Worm (Caenorhabditis elegans) whole organism, young adult: ENCODE results near the gene ZK355.3.

Experiments used
- B0019.2 ChIP-seq: fragments of 200-800 bp; sonication (Bioruptor generic); conservative IDR thresholded peaks from 2 replicates; pipeline ENCODE4 v1.3.6; 2022; ENCODE audit warnings: missing genetic modification reagents, missing genetic modification characterization, missing compliant biosample characterization
- B0035.1 ChIP-seq: sonication (generic microtip); optimal IDR thresholded peaks from 2 replicates; lab custom pipeline; 2016; ENCODE audit warnings: missing genetic modification characterization, mild to moderate bottlenecking, missing compliant biosample characterization, missing genotype, missing genetic modification reagents
- F22D6.2 ChIP-seq: sonication (generic microtip); optimal IDR thresholded peaks from 2 replicates; lab custom pipeline; 2016; ENCODE audit warnings: mild to moderate bottlenecking, missing genetic modification characterization, missing compliant biosample characterization
- F33H1.4 ChIP-seq: fragments of 200-800 bp; sonication (Bioruptor generic); IDR thresholded peaks from 2 replicates; pipeline ENCODE4 v1.3.6; 2022; ENCODE audit warnings: missing genetic modification reagents, missing genetic modification characterization, missing compliant biosample characterization
- F37B4.10 ChIP-seq: fragments of 200-800 bp; sonication (Bioruptor generic); IDR thresholded peaks from 2 replicates; pipeline ENCODE4 v1.3.6; 2022; ENCODE audit warnings: missing genetic modification characterization, missing compliant biosample characterization
- F57C9.4 ChIP-seq: sonication (generic microtip); optimal IDR thresholded peaks from 2 replicates; lab custom pipeline; 2017; ENCODE audit warnings: mild to moderate bottlenecking, missing genetic modification characterization, missing compliant biosample characterization
- K11D2.4 ChIP-seq: fragments of 200-800 bp; sonication (Bioruptor generic); IDR thresholded peaks from 2 replicates; pipeline ENCODE4 v1.3.6; 2022; ENCODE audit warnings: missing genetic modification reagents, missing genetic modification characterization, missing compliant biosample characterization
- K12H6.12 ChIP-seq: fragments of 200-800 bp; sonication (Bioruptor generic); optimal IDR thresholded peaks from 2 replicates; lab custom pipeline; 2018; ENCODE audit warnings: mild to moderate bottlenecking, missing genetic modification characterization, missing compliant biosample characterization
- T07F8.4 ChIP-seq: sonication (generic microtip); optimal IDR thresholded peaks from 2 replicates; lab custom pipeline; 2016; ENCODE audit warnings: mild to moderate bottlenecking, missing genetic modification characterization, moderate library complexity, missing compliant biosample characterization
- T26A5.8 ChIP-seq: sonication (generic microtip); optimal IDR thresholded peaks from 2 replicates; lab custom pipeline; 2016; ENCODE audit warnings: missing genetic modification characterization, missing compliant biosample characterization
- Y67H2A.10 ChIP-seq: fragments of 200-800 bp; sonication (Bioruptor generic); conservative IDR thresholded peaks from 2 replicates; pipeline ENCODE4 v1.3.6; 2022; ENCODE audit warnings: missing genetic modification reagents, missing genetic modification characterization, missing compliant biosample characterization
- Y95B8A.8 ChIP-seq: fragments of 200-800 bp; sonication (Bioruptor generic); IDR thresholded peaks from 2 replicates; pipeline ENCODE4 v1.3.6; 2022; ENCODE audit warnings: missing genetic modification reagents, missing genetic modification characterization, missing compliant biosample characterization
- ZK185.1 ChIP-seq: sonication (generic microtip); optimal IDR thresholded peaks from 2 replicates; lab custom pipeline; 2016; ENCODE audit warnings: mild to moderate bottlenecking, missing genetic modification characterization, missing compliant biosample characterization; ENCODE audit not compliant: poor library complexity, severe bottlenecking
- ama-1 ChIP-seq, 3 experiments: fragments of 150-350 bp in 1 of 3; sonication (generic microtip) in 2 of 3; optimal IDR thresholded peaks; 2 replicates each; lab custom pipeline; 2014 to 2018; ENCODE audit warnings: missing biosample characterization in 2 of 3, missing genetic modification characterization in 2 of 3, missing genetic modification reagents in 2 of 3
- atf-7 ChIP-seq: sonication (generic microtip); optimal IDR thresholded peaks from 2 replicates; lab custom pipeline; 2017; ENCODE audit warnings: mild to moderate bottlenecking, missing genetic modification characterization, missing compliant biosample characterization
- attf-3 ChIP-seq: fragments of 200-800 bp; sonication (Bioruptor generic); conservative IDR thresholded peaks from 2 replicates; pipeline ENCODE4 v1.3.6; 2022; ENCODE audit warnings: missing genetic modification reagents, missing genetic modification characterization, missing compliant biosample characterization
- bed-2 ChIP-seq: fragments of 200-800 bp; sonication (Bioruptor generic); IDR thresholded peaks from 2 replicates; pipeline ENCODE4 v1.3.6; 2022; ENCODE audit warnings: missing genetic modification reagents, missing genetic modification characterization, missing compliant biosample characterization
- cebp-1 ChIP-seq, 2 experiments: fragments of 200-800 bp in 1 of 2; sonication (Bioruptor generic) in 1 of 2; sonication (generic microtip) in 1 of 2; IDR thresholded peaks in 1 of 2; optimal IDR thresholded peaks in 1 of 2; 2 replicates each; pipeline versions ENCODE4 v1.3.6 to Lab custom; 2017 to 2022; ENCODE audit warnings: missing compliant biosample characterization in 2 of 2, missing genetic modification characterization in 2 of 2, mild to moderate bottlenecking in 1 of 2, missing genetic modification reagents in 1 of 2, moderate library complexity in 1 of 2
- ceh-27 ChIP-seq: fragments of 200-800 bp; sonication (Bioruptor generic); optimal IDR thresholded peaks from 2 replicates; lab custom pipeline; 2018; ENCODE audit warnings: mild to moderate bottlenecking, missing genetic modification characterization, moderate library complexity, missing compliant biosample characterization
- ceh-91 ChIP-seq: fragments of 200-800 bp; sonication (Bioruptor generic); IDR thresholded peaks from 2 replicates; pipeline ENCODE4 v1.3.6; 2022; ENCODE audit warnings: missing genetic modification reagents, missing genetic modification characterization, missing compliant biosample characterization
- dpff-1 ChIP-seq: sonication (generic microtip); optimal IDR thresholded peaks from 2 replicates; lab custom pipeline; 2017; ENCODE audit warnings: mild to moderate bottlenecking, missing genetic modification characterization, missing compliant biosample characterization
- ekl-4 ChIP-seq: fragments of 200-800 bp; sonication (Bioruptor generic); IDR thresholded peaks from 2 replicates; pipeline ENCODE4 v1.3.6; 2022; ENCODE audit warnings: missing genetic modification reagents, missing genetic modification characterization, missing compliant biosample characterization
- him-1 ChIP-seq: sonication (generic microtip); optimal IDR thresholded peaks from 2 replicates; lab custom pipeline; 2016; ENCODE audit warnings: missing genotype, missing genetic modification reagents, missing genetic modification characterization, missing compliant biosample characterization
- hlh-26 ChIP-seq: fragments of 200-800 bp; sonication (Bioruptor generic); conservative IDR thresholded peaks from 2 replicates; pipeline ENCODE4 v1.3.6; 2022; ENCODE audit warnings: missing genetic modification reagents, missing genetic modification characterization, missing compliant biosample characterization
- hmg-1.2 ChIP-seq: fragments of 200-800 bp; sonication (Bioruptor generic); IDR thresholded peaks from 2 replicates; pipeline ENCODE4 v1.3.6; 2022; ENCODE audit warnings: missing genetic modification reagents, missing genetic modification characterization, missing compliant biosample characterization
- hrde-1 ChIP-seq: sonication (generic microtip); optimal IDR thresholded peaks from 2 replicates; lab custom pipeline; 2016; ENCODE audit warnings: missing genetic modification characterization, mild to moderate bottlenecking, missing compliant biosample characterization, moderate library complexity, missing genotype, missing genetic modification reagents, borderline replicate concordance
- lag-1 ChIP-seq: fragments of 200-800 bp; sonication (Bioruptor generic); IDR thresholded peaks from 2 replicates; pipeline ENCODE4 v1.3.6; 2022; ENCODE audit warnings: missing genetic modification reagents, missing genetic modification characterization, missing compliant biosample characterization
- lin-35 ChIP-seq, 3 experiments: fragments of 150-350 bp in 2 of 3; sonication (generic microtip) in 1 of 3; optimal IDR thresholded peaks; 2 replicates each; lab custom pipeline; 2014 to 2018; ENCODE audit warnings: missing biosample characterization in 3 of 3, missing genetic modification characterization in 3 of 3, missing genetic modification reagents in 3 of 3
- lin-40 ChIP-seq: sonication (generic microtip); optimal IDR thresholded peaks from 2 replicates; lab custom pipeline; 2016; ENCODE audit warnings: missing genetic modification characterization, mild to moderate bottlenecking, missing compliant biosample characterization, missing genotype, missing genetic modification reagents
- lin-54 ChIP-seq: fragments of 200-800 bp; sonication (Bioruptor generic); optimal IDR thresholded peaks from 2 replicates; lab custom pipeline; 2018; ENCODE audit warnings: mild to moderate bottlenecking, missing genetic modification characterization, missing compliant biosample characterization
- madf-10 ChIP-seq: sonication (generic microtip); optimal IDR thresholded peaks from 2 replicates; lab custom pipeline; 2016; ENCODE audit warnings: mild to moderate bottlenecking, missing genetic modification characterization, missing compliant biosample characterization
- madf-3 ChIP-seq: fragments of 200-800 bp; sonication (Bioruptor generic); IDR thresholded peaks from 2 replicates; pipeline ENCODE4 v1.3.6; 2022; ENCODE audit warnings: missing genetic modification reagents, missing genetic modification characterization, missing compliant biosample characterization
- madf-6 ChIP-seq: fragments of 200-800 bp; sonication (Bioruptor generic); IDR thresholded peaks from 2 replicates; pipeline ENCODE4 v1.3.6; 2022; ENCODE audit warnings: missing genetic modification reagents, missing genetic modification characterization, missing compliant biosample characterization
- mcd-1 ChIP-seq: fragments of 200-800 bp; sonication (Bioruptor generic); IDR thresholded peaks from 2 replicates; pipeline ENCODE4 v1.3.6; 2022; ENCODE audit warnings: missing genetic modification reagents, missing genetic modification characterization, missing compliant biosample characterization
- mes-4 ChIP-seq: sonication (generic microtip); optimal IDR thresholded peaks from 2 replicates; lab custom pipeline; 2016; ENCODE audit warnings: missing genotype, missing genetic modification characterization, missing compliant biosample characterization
- nhr-90 ChIP-seq: sonication (generic microtip); optimal IDR thresholded peaks from 2 replicates; lab custom pipeline; 2016; ENCODE audit warnings: missing genotype, mild to moderate bottlenecking, missing genetic modification characterization, missing compliant biosample characterization
- pha-4 ChIP-seq: fragments of 150-350 bp; sonication (generic microtip); optimal IDR thresholded peaks from 2 replicates; lab custom pipeline; 2014; ENCODE audit warnings: missing biosample characterization, missing genetic modification reagents, missing genetic modification characterization
- rcor-1 ChIP-seq: fragments of 200-800 bp; sonication (Bioruptor generic); IDR thresholded peaks from 2 replicates; pipeline ENCODE4 v1.3.6; 2022; ENCODE audit warnings: missing genetic modification reagents, missing genetic modification characterization, missing compliant biosample characterization
- rpc-1 ChIP-seq, 2 experiments: fragments of 150-350 bp in 1 of 2; sonication (generic microtip) in 1 of 2; optimal IDR thresholded peaks; 2 replicates each; lab custom pipeline; 2014 to 2018; ENCODE audit warnings: missing biosample characterization in 1 of 2, missing genetic modification characterization in 1 of 2, missing genetic modification reagents in 1 of 2, missing genotype in 1 of 2
- snpc-1.3 ChIP-seq: sonication (generic microtip); optimal IDR thresholded peaks from 2 replicates; lab custom pipeline; 2017; ENCODE audit warnings: missing genetic modification characterization, mild to moderate bottlenecking, missing compliant biosample characterization, antibody characterized with exemption, moderate library complexity, missing genotype, missing genetic modification reagents; ENCODE audit not compliant: insufficient read depth
- unc-130 ChIP-seq: sonication (generic microtip); optimal IDR thresholded peaks from 2 replicates; lab custom pipeline; 2016; ENCODE audit warnings: missing genetic modification reagents, missing genetic modification characterization, missing compliant biosample characterization
- unc-62 ChIP-seq: fragments of 150-350 bp; optimal IDR thresholded peaks from 2 replicates; lab custom pipeline; 2014; ENCODE audit warnings: missing biosample characterization, missing genetic modification reagents, missing genetic modification characterization
- xnd-1 ChIP-seq: sonication (generic microtip); optimal IDR thresholded peaks from 2 replicates; lab custom pipeline; 2016; ENCODE audit warnings: missing genotype, missing genetic modification reagents, missing genetic modification characterization, missing compliant biosample characterization
- zfh-2 ChIP-seq: fragments of 200-800 bp; sonication (Bioruptor generic); conservative IDR thresholded peaks from 2 replicates; pipeline ENCODE4 v1.3.6; 2022; ENCODE audit warnings: missing genetic modification reagents, missing genetic modification characterization, missing compliant biosample characterization
- ztf-25 ChIP-seq: fragments of 200-800 bp; sonication (Bioruptor generic); IDR thresholded peaks from 2 replicates; pipeline ENCODE4 v1.3.6; 2022; ENCODE audit warnings: missing genetic modification reagents, missing genetic modification characterization, missing compliant biosample characterization
- ztf-3 ChIP-seq: fragments of 200-800 bp; sonication (Bioruptor generic); optimal IDR thresholded peaks from 2 replicates; lab custom pipeline; 2018; ENCODE audit warnings: mild to moderate bottlenecking, missing genetic modification characterization, missing compliant biosample characterization

ZK355.3 gene

DNA sequence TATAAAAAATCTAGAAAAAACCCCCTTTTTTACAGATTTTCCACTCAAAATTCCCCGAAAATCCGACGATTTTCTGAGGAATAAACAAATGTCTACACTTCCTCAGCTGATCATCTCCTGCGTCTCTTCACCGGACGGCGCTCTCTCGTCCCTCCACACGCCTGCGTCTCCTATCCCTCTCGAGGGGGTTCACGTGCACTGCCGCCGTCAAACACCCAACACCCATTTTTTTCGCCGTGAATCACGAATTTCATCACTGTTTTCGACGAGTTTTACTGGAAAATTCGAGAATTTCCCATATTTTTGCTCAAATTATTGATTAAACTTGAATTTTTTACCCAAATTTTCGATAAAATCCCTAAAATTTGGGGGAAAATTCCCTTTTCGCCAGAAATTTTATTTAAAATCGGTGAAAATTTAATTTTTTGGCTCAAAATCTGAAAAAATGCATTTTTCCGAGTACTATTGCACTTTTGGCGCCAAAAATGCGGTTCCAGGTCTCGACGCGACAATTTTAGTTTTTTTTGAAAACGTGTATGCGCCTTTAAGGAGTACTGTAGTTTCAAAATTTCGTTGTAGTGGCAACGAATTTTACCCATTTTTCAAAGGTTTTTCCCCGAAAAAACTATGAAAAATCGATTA is 6.5 kb downstream of the ZK355.3 start (continued):
- TF ChIP-seq F22D6.2 (tag; lab: Kevin White, UChicago) (no peak), him-1 (tag; lab: Kevin White, UChicago) (peak; percentile 34), F57C9.4 (tag; lab: Kevin White, UChicago) (no peak), madf-3 (no peak; the same call in none of the 2 replicates), bed-2 (GFP tag; lab: Robert Waterston, UW) (no peak), atf-7 (peak; percentile 70), hlh-26 (GFP tag; lab: Robert Waterston, UW) (0 out of 2 replicates have a peak, but pooled peaks have one; percentile 56), F33H1.4 (GFP tag; lab: Robert Waterston, UW) (peak; percentile 89), Y67H2A.10 (GFP tag; lab: Robert Waterston, UW) (no peak), rcor-1 (GFP tag; lab: Robert Waterston, UW) (peak; percentile 77), ceh-91 (GFP tag; lab: Robert Waterston, UW) (peak; percentile 84), hmg-1.2 (GFP tag; lab: Robert Waterston, UW) (peak; percentile 99), attf-3 (no peak), cebp-1 (GFP tag; IDR thresholded peaks at IDR 0.05; lab: Robert Waterston, UW) (peak; percentile 84), cebp-1 (tag; optimal IDR thresholded peaks at IDR 0.05; lab: Kevin White, UChicago) (peak; percentile 93), madf-10 (tag; lab: Kevin White, UChicago) (no peak), zfh-2 (peak; percentile 62; the same call in 1 of the 2 replicates), ceh-27 (GFP tag; lab: Kevin White, UChicago) (peak; percentile 46), ekl-4 (GFP tag; lab: Robert Waterston, UW) (0 out of 2 replicates have a peak, but pooled peaks have one; percentile 68), B0019.2 (GFP tag; lab: Robert Waterston, UW) (no peak), rpc-1 (optimal IDR thresholded peaks at IDR 0.05; lab: Kevin White, UChicago) (no peak), rpc-1 (tag; optimal IDR thresholded peaks at IDR 0.05; lab: Kevin White, UChicago) (no peak), T26A5.8 (tag; lab: Kevin White, UChicago) (no peak), madf-6 (peak; percentile 88), ztf-25 (GFP tag; lab: Robert Waterston, UW) (no peak), ZK185.1 (tag; lab: Kevin White, UChicago) (no peak), unc-62 (no peak), dpff-1 (tag; lab: Kevin White, UChicago) (no peak), pha-4 (tag; lab: Kevin White, UChicago) (no peak), mcd-1 (GFP tag; lab: Robert Waterston, UW) (peak; percentile 63), T07F8.4 (tag; lab: Kevin White, UChicago) (no peak), hrde-1 (tag; lab: Kevin White, UChicago) (peak; percentile 73), lin-54 (GFP tag; lab: Kevin White, UChicago) (peak; percentile 33), K11D2.4 (GFP tag; lab: Robert Waterston, UW) (no peak; the same call in 1 of the 2 replicates), Y95B8A.8 (GFP tag; lab: Robert Waterston, UW) (peak; percentile 81), ztf-3 (GFP tag; lab: Kevin White, UChicago) (no peak), lin-35 (GFP tag; optimal IDR thresholded peaks at IDR 0.05; lab: Kevin White, UChicago) (peak in 1 of 3 experiments; percentile 31), xnd-1 (peak; percentile 96), K12H6.12 (tag; lab: Kevin White, UChicago) (no peak), ama-1 (optimal IDR thresholded peaks at IDR 0.05; lab: Kevin White, UChicago) (no peak), ama-1 (GFP tag; optimal IDR thresholded peaks at IDR 0.05; lab: Kevin White, UChicago) (no peak), lag-1 (GFP tag; lab: Robert Waterston, UW) (no peak), mes-4 (tag; lab: Kevin White, UChicago) (peak; percentile 21), lin-40 (tag; lab: Kevin White, UChicago) (peak; percentile 40), nhr-90 (tag; lab: Kevin White, UChicago) (peak; percentile 62), unc-130 (peak; percentile 59), snpc-1.3 (tag; lab: Kevin White, UChicago) (no peak), B0035.1 (tag; lab: Kevin White, UChicago) (peak; percentile 40), F37B4.10 (GFP tag; lab: Robert Waterston, UW) (no peak)
